Fruit fly (Drosophila melanogaster): Measurements from ENCODE around the gene Rbp1.

Gene Rbp1

dm6 chr3R:10775246-10775645, 8.9 kb upstream of the Rbp1 start (continued):
- TF ChIP-seq CG11560 (tag; IDR thresholded peaks at IDR 0.05) (no peak), CG13123 (GFP tag; optimal IDR thresholded peaks at IDR 0.05) (no peak), hbn (GFP tag; IDR thresholded peaks at IDR 0.05; ENCODE audit: partially characterized antibody) (no peak), pros (GFP tag; optimal IDR thresholded peaks at IDR 0.05) (no peak), nerfin-2 (GFP tag; IDR thresholded peaks at IDR 0.05; ENCODE audit: partially characterized antibody) (no peak), CG10321 (GFP tag; IDR thresholded peaks at IDR 0.05) (no peak), CG12104 (GFP tag; optimal IDR thresholded peaks at IDR 0.05) (no peak), CG9215 (GFP tag; IDR thresholded peaks at IDR 0.05) (no peak), CG13424 (tag; optimal IDR thresholded peaks at IDR 0.05) (peak; percentile 1), onecut (GFP tag; IDR thresholded peaks at IDR 0.05) (no peak), mld (GFP tag; IDR thresholded peaks at IDR 0.05; ENCODE audit: partially characterized antibody) (no peak), Myb (GFP tag; optimal IDR thresholded peaks at IDR 0.05) (no peak), CG2120 (GFP tag; optimal IDR thresholded peaks at IDR 0.05) (no peak), zfh1 (GFP tag; IDR thresholded peaks at IDR 0.05) (no peak), tin (GFP tag; optimal IDR thresholded peaks at IDR 0.05) (no peak), bbx (GFP tag; IDR thresholded peaks at IDR 0.05; ENCODE audit: partially characterized antibody) (no peak), CHES-1-like (GFP tag; optimal IDR thresholded peaks at IDR 0.05) (no peak), pnt (GFP tag; optimal IDR thresholded peaks at IDR 0.05) (no peak), slp2 (GFP tag; optimal IDR thresholded peaks at IDR 0.05) (no peak), C15 (GFP tag; IDR thresholded peaks at IDR 0.05) (0 out of 3 replicates have a peak, but pooled peaks have one; percentile 42), Mrtf (GFP tag; IDR thresholded peaks at IDR 0.05) (0 out of 3 replicates have a peak, but pooled peaks have one; percentile 21), eyg (GFP tag; optimal IDR thresholded peaks at IDR 0.05) (no peak), Xbp1 (GFP tag; optimal IDR thresholded peaks at IDR 0.05) (no peak), CG8478 (optimal IDR thresholded peaks at IDR 0.05) (no peak), btn (GFP tag; optimal IDR thresholded peaks at IDR 0.05) (no peak), CG3726 (GFP tag; IDR thresholded peaks at IDR 0.05) (no peak), wek (GFP tag; optimal IDR thresholded peaks at IDR 0.05) (no peak), Hsf (GFP tag; optimal IDR thresholded peaks at IDR 0.05) (no peak), peb (GFP tag; IDR thresholded peaks at IDR 0.05) (no peak), CG14441 (GFP tag; IDR thresholded peaks at IDR 0.05) (0 out of 2 replicates have a peak, but pooled peaks have one; percentile 19), crp (GFP tag; optimal IDR thresholded peaks at IDR 0.05) (no peak), CG16815 (GFP tag; optimal IDR thresholded peaks at IDR 0.05) (no peak), Med (GFP tag) (peak; percentile 74), Ets97D (GFP tag; optimal IDR thresholded peaks at IDR 0.05) (no peak), sc (optimal IDR thresholded peaks at IDR 0.05) (no peak), sc (GFP tag; optimal IDR thresholded peaks at IDR 0.05) (no peak), CG15601 (tag; optimal IDR thresholded peaks at IDR 0.05) (no peak), ara (GFP tag; IDR thresholded peaks at IDR 0.05) (0 out of 2 replicates have a peak, but pooled peaks have one; percentile 42), dysf (GFP tag; IDR thresholded peaks at IDR 0.05) (peak; percentile 41; the same call in 1 of the 3 replicates), CG8290 (GFP tag; optimal IDR thresholded peaks at IDR 0.05) (no peak), CG8290 (tag; optimal IDR thresholded peaks at IDR 0.05) (peak in 1 of 2 experiments; percentile 14), oc (tag; optimal IDR thresholded peaks at IDR 0.05) (no peak), CG2202 (tag; optimal IDR thresholded peaks at IDR 0.05) (no peak), jumu (GFP tag; optimal IDR thresholded peaks at IDR 0.05) (no peak), pan (optimal IDR thresholded peaks at IDR 0.05) (no peak), pan (GFP tag; optimal IDR thresholded peaks at IDR 0.05 in 1 of 2, IDR thresholded peaks at IDR 0.05 in 1 of 2) (peak in 1 of 2 experiments; percentile 16), CG12299 (tag; optimal IDR thresholded peaks at IDR 0.05) (no peak), CG34422 (GFP tag; IDR thresholded peaks at IDR 0.05) (no peak), CG10543 (GFP tag; optimal IDR thresholded peaks at IDR 0.05) (no peak), CG6683 (GFP tag; optimal IDR thresholded peaks at IDR 0.05) (no peak), Ets65A (GFP tag) (peak; percentile 86), ssp (GFP tag; IDR thresholded peaks at IDR 0.05) (no peak), H15 (GFP tag; IDR thresholded peaks at IDR 0.05) (0 out of 3 replicates have a peak, but pooled peaks have one; percentile 38)
